In the genomic region with DNA sequence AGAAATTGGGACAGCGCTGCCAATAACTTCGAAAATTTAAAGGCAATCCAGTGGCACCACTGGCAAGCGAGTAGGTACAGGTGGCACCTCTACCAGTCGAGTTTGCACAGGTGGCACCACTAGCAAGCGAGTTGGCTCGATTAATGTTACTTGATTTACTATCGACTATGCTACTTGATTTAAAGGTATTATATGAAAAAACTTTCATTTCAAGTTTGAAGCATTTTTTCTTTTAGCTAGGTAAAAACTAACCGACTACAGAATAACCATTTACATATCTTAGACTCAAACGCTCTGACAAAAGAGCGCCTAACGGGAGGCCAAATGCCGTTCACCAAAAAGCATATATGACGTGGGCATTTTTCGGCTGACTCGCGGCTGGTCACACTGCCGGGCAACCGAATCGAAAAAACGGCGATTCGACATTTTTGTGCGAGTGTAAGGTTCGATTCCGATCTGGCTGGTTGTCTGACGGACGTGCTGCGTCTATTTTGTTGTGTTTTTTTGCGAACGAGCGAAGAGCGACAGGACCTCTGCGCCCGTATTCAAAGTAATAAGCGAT, we compare ENCODE assay signal across 6 fruit fly cellular contexts.
TF ChIP-seq lines count a peak whose summit lies in the region.

A gene (plus strand): TSS at position 417 of the 562 bp plus-strand sequence.

- TF ChIP-seq CTCF in S2 (optimal IDR thresholded peaks at IDR 0.05; lab: Kevin White, UChicago): peak; percentile 72 to 78
- TF ChIP-seq CTCF in whole organism, embryonic (GFP tag; optimal IDR thresholded peaks at IDR 0.05; lab: Kevin White, UChicago): peak; percentile 71

TF ChIP-seq in whole organism, adult, 20 proteins besides CTCF, POLR2A, EP300 and RAD21 (continues in another document):
- TF ChIP-seq CG11617 (GFP tag; optimal IDR thresholded peaks at IDR 0.05; lab: Kevin White, UChicago) (peak; percentile 16), ovo (GFP tag; optimal IDR thresholded peaks at IDR 0.05; lab: Kevin White, UChicago) (peak; percentile 83), CG33017 (tag; optimal IDR thresholded peaks at IDR 0.05; lab: Kevin White, UChicago) (no peak), CG14711 (tag; optimal IDR thresholded peaks at IDR 0.05; lab: Kevin White, UChicago) (no peak), Clk (GFP tag; optimal IDR thresholded peaks at IDR 0.05; lab: Kevin White, UChicago) (no peak), Hr96 (GFP tag; optimal IDR thresholded peaks at IDR 0.05; lab: Kevin White, UChicago) (no peak), Mnt (GFP tag; optimal IDR thresholded peaks at IDR 0.05; lab: Kevin White, UChicago) (peak; percentile 61), pad (GFP tag; optimal IDR thresholded peaks at IDR 0.05; lab: Kevin White, UChicago) (no peak), Crg-1 (GFP tag; optimal IDR thresholded peaks at IDR 0.05; lab: Kevin White, UChicago) (no peak), CG7101 (tag; optimal IDR thresholded peaks at IDR 0.05; lab: Kevin White, UChicago) (peak; percentile 29), bab1 (GFP tag; optimal IDR thresholded peaks at IDR 0.05; lab: Kevin White, UChicago) (peak; percentile 50), CG12768 (GFP tag; optimal IDR thresholded peaks at IDR 0.05; lab: Kevin White, UChicago) (no peak), CG5204 (GFP tag; optimal IDR thresholded peaks at IDR 0.05; lab: Kevin White, UChicago) (no peak), kay (GFP tag; lab: Kevin White, UChicago; ENCODE audit: borderline replicate concordance) (no peak), CG7045 (GFP tag; optimal IDR thresholded peaks at IDR 0.05; lab: Kevin White, UChicago) (no peak), cnc (optimal IDR thresholded peaks at IDR 0.05; lab: Kevin White, UChicago) (no peak), tj (GFP tag; optimal IDR thresholded peaks at IDR 0.05; lab: Kevin White, UChicago) (peak; percentile 95)

TF ChIP-seq in whole organism, embryonic, 481 proteins besides CTCF, POLR2A, EP300 and RAD21 (continues in another document):
- no peak for TF ChIP-seq eve (GFP tag; optimal IDR thresholded peaks at IDR 0.05; lab: Kevin White, UChicago)
- TF ChIP-seq knrl (GFP tag; IDR thresholded peaks at IDR 0.05; lab: Robert Waterston, UW; ENCODE audit: partially characterized antibody): peak; percentile 47; the same call in 1 of the 3 replicates
- no peak for TF ChIP-seq fd102C (GFP tag; optimal IDR thresholded peaks at IDR 0.05; lab: Kevin White, UChicago)
- TF ChIP-seq CG10462 (GFP tag; optimal IDR thresholded peaks at IDR 0.05; lab: Kevin White, UChicago): no peak
- TF ChIP-seq rib (GFP tag; IDR thresholded peaks at IDR 0.05; lab: Robert Waterston, UW): peak; percentile 61
- TF ChIP-seq org-1 (GFP tag; optimal IDR thresholded peaks at IDR 0.05; lab: Kevin White, UChicago): no peak
- no peak for TF ChIP-seq lbe (GFP tag; optimal IDR thresholded peaks at IDR 0.05; lab: Kevin White, UChicago)
- TF ChIP-seq CG14710 (tag; optimal IDR thresholded peaks at IDR 0.05; lab: Kevin White, UChicago): peak; percentile 63
- TF ChIP-seq ERR (GFP tag; optimal IDR thresholded peaks at IDR 0.05; lab: Kevin White, UChicago): no peak
- TF ChIP-seq CG10209 (GFP tag; optimal IDR thresholded peaks at IDR 0.05; lab: Kevin White, UChicago): peak; percentile 9
- TF ChIP-seq CG18262 (tag; optimal IDR thresholded peaks at IDR 0.05; lab: Kevin White, UChicago): no peak
- no peak for TF ChIP-seq cato (GFP tag; optimal IDR thresholded peaks at IDR 0.05; lab: Kevin White, UChicago; ENCODE audit: borderline replicate concordance)
- peak; percentile 39; the same call in 1 of the 2 replicates for TF ChIP-seq Rfx (GFP tag; IDR thresholded peaks at IDR 0.05; lab: Robert Waterston, UW)
- TF ChIP-seq TFAM (GFP tag; optimal IDR thresholded peaks at IDR 0.05; lab: Kevin White, UChicago): no peak
- peak; percentile 25 for TF ChIP-seq cad (GFP tag; optimal IDR thresholded peaks at IDR 0.05; lab: Kevin White, UChicago)
- peak; percentile 70 for TF ChIP-seq CG3847 (GFP tag; IDR thresholded peaks at IDR 0.05; lab: Robert Waterston, UW)

TF ChIP-seq in whole organism, prepupa, 60 proteins besides CTCF, POLR2A, EP300 and RAD21:
- peak; percentile 60 for TF ChIP-seq CG6854 (GFP tag; optimal IDR thresholded peaks at IDR 0.05; lab: Kevin White, UChicago)
- peak; percentile 40 for TF ChIP-seq vri (GFP tag; optimal IDR thresholded peaks at IDR 0.05; lab: Kevin White, UChicago)
- TF ChIP-seq eg (GFP tag; IDR thresholded peaks at IDR 0.05; lab: Robert Waterston, UW): peak; percentile 47; the same call in 2 of the 3 replicates
- no peak for TF ChIP-seq Hr39 (GFP tag; optimal IDR thresholded peaks at IDR 0.05; lab: Kevin White, UChicago)
- TF ChIP-seq ss (GFP tag; optimal IDR thresholded peaks at IDR 0.05; lab: Kevin White, UChicago): peak; percentile 9 to 15
- TF ChIP-seq CG11902 (GFP tag; optimal IDR thresholded peaks at IDR 0.05; lab: Kevin White, UChicago): no peak
- peak; percentile 62 for TF ChIP-seq svp (GFP tag; lab: Kevin White, UChicago)
- TF ChIP-seq CG6163 (GFP tag; IDR thresholded peaks at IDR 0.05; lab: Robert Waterston, UW): peak; percentile 10; the same call in 2 of the 3 replicates
- peak; percentile 28 for TF ChIP-seq Sox14 (GFP tag; optimal IDR thresholded peaks at IDR 0.05; lab: Kevin White, UChicago)
- TF ChIP-seq net (GFP tag; optimal IDR thresholded peaks at IDR 0.05; lab: Kevin White, UChicago): peak; percentile 27
- peak; percentile 96 for TF ChIP-seq achi (GFP tag; optimal IDR thresholded peaks at IDR 0.05; lab: Kevin White, UChicago)
- peak; percentile 26 for TF ChIP-seq CG3919 (GFP tag; optimal IDR thresholded peaks at IDR 0.05; lab: Kevin White, UChicago)
- TF ChIP-seq lz (GFP tag; optimal IDR thresholded peaks at IDR 0.05; lab: Kevin White, UChicago): no peak
TF ChIP-seq in whole organism, prepupa: peak in this region for 10.

TF ChIP-seq in whole organism, pupa, 21 proteins besides CTCF, POLR2A, EP300 and RAD21:
- TF ChIP-seq Snoo (tag; optimal IDR thresholded peaks at IDR 0.05; lab: Kevin White, UChicago) (peak; percentile 17), Pif1B (GFP tag; optimal IDR thresholded peaks at IDR 0.05; lab: Kevin White, UChicago) (no peak), CG14655 (GFP tag; optimal IDR thresholded peaks at IDR 0.05; lab: Kevin White, UChicago) (no peak), CG8159 (tag; optimal IDR thresholded peaks at IDR 0.05; lab: Kevin White, UChicago) (peak; percentile 0), CG12605 (GFP tag; IDR thresholded peaks at IDR 0.05; lab: Robert Waterston, UW) (peak; percentile 49; the same call in 1 of the 2 replicates), CG32121 (GFP tag; IDR thresholded peaks at IDR 0.05; lab: Robert Waterston, UW) (0 out of 2 replicates have a peak, but pooled peaks have one; percentile 33), Ets98B (GFP tag; IDR thresholded peaks at IDR 0.05; lab: Robert Waterston, UW) (peak; percentile 26; the same call in 1 of the 2 replicates), CG4496 (GFP tag; IDR thresholded peaks at IDR 0.05; lab: Robert Waterston, UW) (peak; percentile 55; the same call in 2 of the 3 replicates), CG15710 (tag; optimal IDR thresholded peaks at IDR 0.05; lab: Kevin White, UChicago) (no peak)
TF ChIP-seq in whole organism, pupa: peak in this region for 6.

TF ChIP-seq in whole organism, wandering third instar larva, 38 proteins besides CTCF, POLR2A, EP300 and RAD21:
- TF ChIP-seq Vsx2 (GFP tag; optimal IDR thresholded peaks at IDR 0.05; lab: Kevin White, UChicago; ENCODE audit: partially characterized antibody) (no peak), Sp1 (GFP tag; optimal IDR thresholded peaks at IDR 0.05; lab: Kevin White, UChicago) (peak; percentile 38), Hr83 (GFP tag; optimal IDR thresholded peaks at IDR 0.05; lab: Kevin White, UChicago; ENCODE audit: poor library complexity, severe bottlenecking) (no peak), Dif (GFP tag; optimal IDR thresholded peaks at IDR 0.05; lab: Kevin White, UChicago; ENCODE audit: partially characterized antibody) (peak; percentile 51), h (GFP tag; optimal IDR thresholded peaks at IDR 0.05; lab: Kevin White, UChicago) (peak; percentile 31), CG32264 (GFP tag; optimal IDR thresholded peaks at IDR 0.05; lab: Kevin White, UChicago) (no peak), fru (GFP tag; optimal IDR thresholded peaks at IDR 0.05; lab: Kevin White, UChicago) (peak; percentile 30), Myc (optimal IDR thresholded peaks at IDR 0.05; lab: Kevin White, UChicago) (peak; percentile 65), rgr (GFP tag; optimal IDR thresholded peaks at IDR 0.05; lab: Kevin White, UChicago) (peak; percentile 12), usp (GFP tag; optimal IDR thresholded peaks at IDR 0.05; lab: Kevin White, UChicago) (no peak), Hr78 (GFP tag; optimal IDR thresholded peaks at IDR 0.05; lab: Kevin White, UChicago) (no peak), CrebA (GFP tag; optimal IDR thresholded peaks at IDR 0.05; lab: Kevin White, UChicago; ENCODE audit: borderline replicate concordance) (no peak), pan (optimal IDR thresholded peaks at IDR 0.05; lab: Kevin White, UChicago) (no peak), brk (GFP tag; optimal IDR thresholded peaks at IDR 0.05; lab: Kevin White, UChicago) (no peak)
